Worm (Caenorhabditis elegans) whole organism, L4 larva: Measurements from ENCODE around the gene natb-1.
A peak's percentile ranks its signal among the peaks of the same experiment; 100 is the strongest.

Experiments used
- F44E2.7 ChIP-seq: fragments of 200-800 bp; sonication (Bioruptor generic); IDR thresholded peaks from 2 replicates; pipeline ENCODE4 v2.1.2; 2022; ENCODE audit warnings: missing genetic modification characterization, missing compliant biosample characterization
- R02D3.7 ChIP-seq: fragments of 150-350 bp; sonication (generic microtip); optimal IDR thresholded peaks from 3 replicates; lab custom pipeline; 2014; ENCODE audit warnings: missing biosample characterization, missing genetic modification characterization
- T26A8.4 ChIP-seq: fragments of 200-800 bp; sonication (Bioruptor generic); IDR thresholded peaks from 2 replicates; pipeline ENCODE4 v1.3.6; 2022; ENCODE audit warnings: missing genetic modification characterization, missing compliant biosample characterization
- Y48G9A.11 ChIP-seq: fragments of 200-800 bp; sonication (Bioruptor generic); IDR thresholded peaks from 2 replicates; pipeline ENCODE4 v1.3.6; 2022; ENCODE audit warnings: missing genetic modification reagents, missing genetic modification characterization, missing compliant biosample characterization
- Y5F2A.4 ChIP-seq: fragments of 200-800 bp; sonication (Bioruptor generic); optimal IDR thresholded peaks from 2 replicates; lab custom pipeline; 2018; ENCODE audit warnings: mild to moderate bottlenecking, missing genetic modification characterization, missing compliant biosample characterization
- ZK337.2 ChIP-seq: fragments of 200-800 bp; sonication (Bioruptor generic); IDR thresholded peaks from 2 replicates; pipeline ENCODE4 v1.3.6; 2022; ENCODE audit warnings: missing genetic modification reagents, missing genetic modification characterization, missing compliant biosample characterization
- aha-1 ChIP-seq: fragments of 150-350 bp; peaks from one replicate; lab custom pipeline; 2014; ENCODE audit warnings: missing biosample characterization, missing genetic modification characterization
- attf-4 ChIP-seq: sonication (generic microtip); optimal IDR thresholded peaks from 3 replicates; lab custom pipeline; 2017; ENCODE audit warnings: missing biosample characterization, missing genetic modification characterization
- ceh-20 ChIP-seq: fragments of 200-800 bp; sonication (Bioruptor generic); IDR thresholded peaks from 2 replicates; pipeline ENCODE4 v1.3.6; 2022; ENCODE audit warnings: missing genetic modification reagents, missing genetic modification characterization, missing compliant biosample characterization
- ceh-28 ChIP-seq: fragments of 150-350 bp; optimal IDR thresholded peaks from 2 replicates; lab custom pipeline; 2014; ENCODE audit warnings: missing biosample characterization, missing genetic modification reagents, missing genetic modification characterization
- ceh-32 ChIP-seq: sonication (generic microtip); optimal IDR thresholded peaks from 2 replicates; lab custom pipeline; 2016; ENCODE audit warnings: mild to moderate bottlenecking, missing genetic modification characterization, missing compliant biosample characterization; ENCODE audit not compliant: poor library complexity
- ceh-62 ChIP-seq: sonication (generic microtip); optimal IDR thresholded peaks from 2 replicates; lab custom pipeline; 2017; ENCODE audit warnings: missing biosample characterization, missing genetic modification characterization
- ces-1 ChIP-seq: fragments of 150-350 bp; sonication (generic microtip); optimal IDR thresholded peaks from 4 replicates; lab custom pipeline; 2014; ENCODE audit warnings: missing biosample characterization, missing genetic modification reagents, missing genetic modification characterization
- cey-2 ChIP-seq: sonication (generic microtip); optimal IDR thresholded peaks from 3 replicates; lab custom pipeline; 2017; ENCODE audit warnings: missing genetic modification characterization, mild to moderate bottlenecking, missing compliant biosample characterization, antibody characterized with exemption, borderline replicate concordance; ENCODE audit not compliant: insufficient read depth
- gei-8 ChIP-seq: fragments of 200-800 bp; sonication (Bioruptor generic); optimal IDR thresholded peaks from 2 replicates; lab custom pipeline; 2018; ENCODE audit warnings: mild to moderate bottlenecking, missing genetic modification characterization, missing compliant biosample characterization
- hif-1 ChIP-seq, 2 experiments: sonication (generic microtip); optimal IDR thresholded peaks; 2 replicates each; lab custom pipeline; 2016 to 2017; ENCODE audit warnings: missing compliant biosample characterization in 2 of 2, missing genetic modification characterization in 2 of 2, missing genetic modification reagents in 2 of 2, missing genotype in 2 of 2, mild to moderate bottlenecking in 1 of 2
- hlh-30 ChIP-seq: sonication (generic microtip); optimal IDR thresholded peaks from 2 replicates; lab custom pipeline; 2017; ENCODE audit warnings: antibody characterized with exemption, mild to moderate bottlenecking, missing genetic modification characterization, missing compliant biosample characterization; ENCODE audit not compliant: insufficient read depth
- jun-1 ChIP-seq: fragments of 150-350 bp; optimal IDR thresholded peaks from 2 replicates; lab custom pipeline; 2014; ENCODE audit warnings: missing biosample characterization, missing genetic modification reagents, missing genetic modification characterization
- lim-7 ChIP-seq: fragments of 200-800 bp; sonication (Bioruptor generic); IDR thresholded peaks from 2 replicates; pipeline ENCODE4 v1.3.6; 2022; ENCODE audit warnings: missing genetic modification characterization, missing compliant biosample characterization
- lin-1 ChIP-seq: fragments of 200-800 bp; sonication (Bioruptor generic); IDR thresholded peaks from 2 replicates; pipeline ENCODE4 v1.3.6; 2022; ENCODE audit warnings: missing genetic modification reagents, missing genetic modification characterization, missing compliant biosample characterization
- lin-13 ChIP-seq: fragments of 150-350 bp; optimal IDR thresholded peaks from 2 replicates; lab custom pipeline; 2014; ENCODE audit warnings: missing biosample characterization, missing genetic modification reagents, missing genetic modification characterization
- nhr-10 ChIP-seq: fragments of 150-350 bp; optimal IDR thresholded peaks from 2 replicates; lab custom pipeline; 2014; ENCODE audit warnings: missing biosample characterization, missing genetic modification characterization
- nhr-102 ChIP-seq: sonication (generic microtip); optimal IDR thresholded peaks from 2 replicates; lab custom pipeline; 2016; ENCODE audit warnings: mild to moderate bottlenecking, missing genetic modification characterization, moderate library complexity, missing compliant biosample characterization
- nhr-11 ChIP-seq: fragments of 150-350 bp; optimal IDR thresholded peaks from 2 replicates; lab custom pipeline; 2014; ENCODE audit warnings: missing biosample characterization, missing genetic modification characterization
- nhr-111 ChIP-seq: fragments of 200-800 bp; sonication (Bioruptor generic); optimal IDR thresholded peaks from 2 replicates; lab custom pipeline; 2018; ENCODE audit warnings: mild to moderate bottlenecking, missing genetic modification characterization, missing compliant biosample characterization
- nhr-6 ChIP-seq: fragments of 150-350 bp; optimal IDR thresholded peaks from 2 replicates; lab custom pipeline; 2014; ENCODE audit warnings: missing biosample characterization, missing genetic modification characterization
- pha-4 ChIP-seq, 2 experiments: fragments of 150-350 bp in 1 of 2; fragments of 200-800 bp in 1 of 2; sonication (Bioruptor generic) in 1 of 2; IDR thresholded peaks in 1 of 2; optimal IDR thresholded peaks in 1 of 2; 2 replicates each; pipeline versions ENCODE4 v1.3.6 to Lab custom; 2014 to 2022; ENCODE audit warnings: missing genetic modification characterization in 2 of 2, missing genetic modification reagents in 2 of 2, missing biosample characterization in 1 of 2, missing compliant biosample characterization in 1 of 2
- php-3 ChIP-seq: fragments of 200-800 bp; sonication (Bioruptor generic); IDR thresholded peaks from 2 replicates; pipeline ENCODE4 v1.3.6; 2022; ENCODE audit warnings: missing genetic modification reagents, missing genetic modification characterization, missing compliant biosample characterization
- pqm-1 ChIP-seq: sonication (generic microtip); optimal IDR thresholded peaks from 2 replicates; lab custom pipeline; 2017; ENCODE audit warnings: missing biosample characterization, missing genetic modification characterization
- saeg-2 ChIP-seq: fragments of 200-800 bp; sonication (Bioruptor generic); IDR thresholded peaks from 2 replicates; pipeline ENCODE4 v1.3.6; 2022; ENCODE audit warnings: missing genetic modification reagents, missing genetic modification characterization, missing compliant biosample characterization
- sdz-12 ChIP-seq: fragments of 200-800 bp; sonication (Bioruptor generic); optimal IDR thresholded peaks from 2 replicates; lab custom pipeline; 2018; ENCODE audit warnings: mild to moderate bottlenecking, missing genetic modification characterization, missing compliant biosample characterization
- snpc-4 ChIP-seq: fragments of 150-350 bp; optimal IDR thresholded peaks from 2 replicates; lab custom pipeline; 2014; ENCODE audit warnings: missing biosample characterization, missing genetic modification characterization
- spr-1 ChIP-seq: sonication (generic microtip); optimal IDR thresholded peaks from 2 replicates; lab custom pipeline; 2016; ENCODE audit warnings: mild to moderate bottlenecking, missing genetic modification characterization, missing compliant biosample characterization
- unc-62 ChIP-seq, 3 experiments: fragments of 150-350 bp in 1 of 3; sonication (generic microtip); optimal IDR thresholded peaks in 2 of 3; peaks in 1 of 3; 1 replicate in 1 of 3; 2 replicates in 2 of 3; lab custom pipeline; 2014 to 2017; ENCODE audit warnings: missing biosample characterization in 3 of 3, missing genetic modification characterization in 3 of 3, missing genetic modification reagents in 3 of 3, missing genotype in 1 of 3

natb-1 gene

ce11 chrV:7971376-7971775 lies 11.9 kb downstream of the natb-1 start:
- TF ChIP-seq nhr-10 (no peak), unc-62 (GFP tag; optimal IDR thresholded peaks at IDR 0.05 in 1 of 2; lab: Kevin White, UChicago) (peak in 1 of 2 experiments; percentile 86), unc-62 (tag; optimal IDR thresholded peaks at IDR 0.05; lab: Kevin White, UChicago) (no peak), ceh-20 (GFP tag; lab: Robert Waterston, UW) (no peak), spr-1 (no peak), ceh-62 (no peak), ZK337.2 (no peak), cey-2 (tag; lab: Kevin White, UChicago) (no peak), aha-1 (tag; lab: Kevin White, UChicago) (peak; percentile 94)

ce11 chrV:7970519-7970918 lies 12.7 kb downstream of the natb-1 start:
- TF ChIP-seq pha-4 (GFP tag; IDR thresholded peaks at IDR 0.05; lab: Robert Waterston, UW) (no peak), pha-4 (tag; optimal IDR thresholded peaks at IDR 0.05; lab: Kevin White, UChicago) (no peak), nhr-111 (GFP tag; lab: Kevin White, UChicago) (no peak), jun-1 (tag; lab: Kevin White, UChicago) (no peak), lin-1 (GFP tag; lab: Robert Waterston, UW) (no peak)
- TF ChIP-seq, all 104 proteins: peak for 0

ce11 chrV:7969107-7969506 lies 14.1 kb downstream of the natb-1 start, which contains the start of gene che-7:
Gene che-7 (minus strand): TSS chrV:7969207.
- TF ChIP-seq lin-13 (GFP tag; lab: Kevin White, UChicago) (no peak), hlh-30 (tag; lab: Kevin White, UChicago) (no peak), ceh-32 (tag; lab: Kevin White, UChicago) (no peak), saeg-2 (GFP tag; lab: Robert Waterston, UW) (no peak), pqm-1 (no peak), F44E2.7 (GFP tag; lab: Robert Waterston, UW) (no peak), Y48G9A.11 (no peak), nhr-102 (tag; lab: Kevin White, UChicago) (no peak), R02D3.7 (tag; lab: Kevin White, UChicago) (no peak), nhr-11 (no peak), ces-1 (no peak)

- TF ChIP-seq gei-8 (GFP tag; lab: Kevin White, UChicago) (no peak), nhr-6 (no peak), spr-1 (no peak), unc-62 (GFP tag; optimal IDR thresholded peaks at IDR 0.05 in 1 of 2; lab: Kevin White, UChicago) (peak in 1 of 2 experiments; percentile 96), unc-62 (tag; optimal IDR thresholded peaks at IDR 0.05; lab: Kevin White, UChicago) (no peak), Y48G9A.11 (no peak), ceh-28 (tag; lab: Kevin White, UChicago) (no peak), hif-1 (tag; optimal IDR thresholded peaks at IDR 0.05; lab: Kevin White, UChicago) (no peak), Y5F2A.4 (no peak)
- TF ChIP-seq, all 104 proteins: peak for 1
These were observed 18.8 kb downstream of the natb-1 start for ce11 chrV:7964429-7964828.

ce11 chrV:7958740-7959320 lies 24.4 kb downstream of the natb-1 start, which contains the start of the genes clec-217 and F26D11.2:
Gene clec-217 (minus strand): TSS chrV:7958840.
Gene F26D11.2 (plus strand): TSS chrV:7959270.
- TF ChIP-seq T26A8.4 (GFP tag; lab: Robert Waterston, UW), result no peak
- no peak for TF ChIP-seq nhr-111 (GFP tag; lab: Kevin White, UChicago)
- TF ChIP-seq hif-1 (tag; optimal IDR thresholded peaks at IDR 0.05; lab: Kevin White, UChicago), result no peak
- TF ChIP-seq lim-7, result no peak
- TF ChIP-seq php-3 (GFP tag; lab: Robert Waterston, UW), result no peak
- TF ChIP-seq attf-4, result no peak
- no peak for TF ChIP-seq snpc-4 (tag; lab: Kevin White, UChicago)
- TF ChIP-seq sdz-12, result no peak
- TF ChIP-seq, all 104 proteins: peak for 0
